Worm (Caenorhabditis elegans) whole organism, L3 larva: Measurements from ENCODE around the gene gldi-6.

Experiments used
- ZK546.5 ChIP-seq: sonication (generic microtip); optimal IDR thresholded peaks from 2 replicates; lab custom pipeline; 2017; ENCODE audit warnings: missing biosample characterization, missing genetic modification characterization
- jun-1 ChIP-seq: fragments of 150-350 bp; optimal IDR thresholded peaks from 2 replicates; lab custom pipeline; 2014; ENCODE audit warnings: missing biosample characterization, missing genetic modification reagents, missing genetic modification characterization
- nhr-23 ChIP-seq: fragments of 150-350 bp; optimal IDR thresholded peaks from 2 replicates; lab custom pipeline; 2014; ENCODE audit warnings: missing biosample characterization, missing genetic modification reagents, missing genetic modification characterization
- nhr-67 ChIP-seq: fragments of 150-350 bp; optimal IDR thresholded peaks from 2 replicates; lab custom pipeline; 2014; ENCODE audit warnings: missing biosample characterization, missing genetic modification characterization

DNA sequence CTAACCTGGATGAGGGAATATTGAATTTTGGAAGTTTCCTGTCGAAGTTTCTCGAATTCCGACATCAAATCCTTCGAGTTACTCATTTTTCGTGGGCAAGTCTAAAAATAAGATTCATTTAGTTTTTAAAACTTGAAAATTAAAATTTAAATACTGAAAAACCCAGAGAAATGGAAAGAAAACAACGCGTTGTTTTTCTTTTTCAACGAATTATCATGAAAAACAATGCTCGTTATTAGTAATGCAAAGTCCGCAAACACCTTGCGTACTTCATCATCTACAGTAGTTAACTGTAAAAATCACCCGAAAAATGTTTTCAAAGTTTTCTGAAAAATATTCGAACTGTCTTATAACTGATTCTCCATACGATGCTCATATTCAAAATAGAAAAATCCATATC lies 2.5 kb upstream of the gldi-6 start, which contains the start of gene C16C8.4:
- no peak for TF ChIP-seq ZK546.5 (tag; lab: Kevin White, UChicago)
- no peak for TF ChIP-seq nhr-23 (tag; lab: Kevin White, UChicago)
- no peak for TF ChIP-seq jun-1 (tag; lab: Kevin White, UChicago)
- TF ChIP-seq nhr-67 (tag; lab: Kevin White, UChicago): no peak
